Worm (Caenorhabditis elegans) whole organism, early embryonic: ENCODE measurements around the gene K02E11.6.

Experiments used
- B0310.2 ChIP-seq: sonication (generic microtip); optimal IDR thresholded peaks from 2 replicates; lab custom pipeline; 2016; ENCODE audit warnings: mild to moderate bottlenecking, missing genetic modification characterization, missing compliant biosample characterization
- F13C5.2 ChIP-seq: sonication (generic microtip); optimal IDR thresholded peaks from 2 replicates; lab custom pipeline; 2017; ENCODE audit warnings: mild to moderate bottlenecking, missing genetic modification characterization, inconsistent platforms, missing compliant biosample characterization
- aly-1 ChIP-seq: sonication (generic microtip); optimal IDR thresholded peaks from 2 replicates; lab custom pipeline; 2016; ENCODE audit warnings: missing genetic modification characterization, missing compliant biosample characterization
- ama-1 ChIP-seq: fragments of 150-350 bp; optimal IDR thresholded peaks from 2 replicates; lab custom pipeline; 2014
- ceh-13 ChIP-seq: fragments of 200-800 bp; sonication (Bioruptor generic); optimal IDR thresholded peaks from 2 replicates; lab custom pipeline; 2018; ENCODE audit warnings: mild to moderate bottlenecking, missing genetic modification characterization, missing compliant biosample characterization
- ceh-36 ChIP-seq: sonication (generic microtip); optimal IDR thresholded peaks from 2 replicates; lab custom pipeline; 2016; ENCODE audit warnings: missing genetic modification characterization, inconsistent platforms, missing compliant biosample characterization
- ets-7 ChIP-seq: sonication (generic microtip); optimal IDR thresholded peaks from 2 replicates; lab custom pipeline; 2016; ENCODE audit warnings: missing genotype, missing genetic modification characterization, missing compliant biosample characterization
- flt-1 ChIP-seq: fragments of 200-800 bp; sonication (Bioruptor generic); IDR thresholded peaks from 2 replicates; pipeline ENCODE4 v1.3.6; 2022; ENCODE audit warnings: missing genetic modification characterization, missing compliant biosample characterization
- hmbx-1 ChIP-seq: sonication (generic microtip); optimal IDR thresholded peaks from 2 replicates; lab custom pipeline; 2016; ENCODE audit warnings: mild to moderate bottlenecking, missing genetic modification characterization, missing compliant biosample characterization
- hmg-4 ChIP-seq: fragments of 200-800 bp; sonication (Bioruptor generic); optimal IDR thresholded peaks from 2 replicates; lab custom pipeline; 2018; ENCODE audit warnings: mild to moderate bottlenecking, missing genetic modification characterization, missing compliant biosample characterization
- hnd-1 ChIP-seq: sonication (generic microtip); optimal IDR thresholded peaks from 2 replicates; lab custom pipeline; 2016; ENCODE audit warnings: missing genetic modification characterization, missing compliant biosample characterization
- pes-1 ChIP-seq: fragments of 200-800 bp; sonication (Bioruptor generic); IDR thresholded peaks from 2 replicates; pipeline ENCODE4 v1.3.6; 2022; ENCODE audit warnings: missing genetic modification reagents, missing genetic modification characterization, missing compliant biosample characterization
- scrt-1 ChIP-seq: fragments of 200-800 bp; sonication (Bioruptor generic); IDR thresholded peaks from 2 replicates; pipeline ENCODE4 v1.3.6; 2022; ENCODE audit warnings: missing genetic modification characterization, missing compliant biosample characterization
- sea-1 ChIP-seq: fragments of 200-800 bp; sonication (Bioruptor generic); conservative IDR thresholded peaks from 2 replicates; pipeline ENCODE4 v1.3.6; 2022; ENCODE audit warnings: missing genetic modification characterization, missing compliant biosample characterization
- tbx-11 ChIP-seq: fragments of 200-800 bp; sonication (Bioruptor generic); IDR thresholded peaks from 2 replicates; pipeline ENCODE4 v1.3.6; 2022; ENCODE audit warnings: missing genetic modification characterization, missing compliant biosample characterization
- tbx-37 ChIP-seq: fragments of 200-800 bp; sonication (Bioruptor generic); conservative IDR thresholded peaks from 2 replicates; pipeline ENCODE4 v1.3.6; 2022; ENCODE audit warnings: missing genetic modification reagents, missing genetic modification characterization, missing compliant biosample characterization
- tra-4 ChIP-seq: sonication (generic microtip); optimal IDR thresholded peaks from 2 replicates; lab custom pipeline; 2017; ENCODE audit warnings: missing genetic modification characterization, missing compliant biosample characterization

K02E11.6 gene

ce11 chrV:14230788-14231583, 17.6 kb upstream of the K02E11.6 start:
- no peak for TF ChIP-seq flt-1 (GFP tag; lab: Robert Waterston, UW)
- TF ChIP-seq hmg-4 (GFP tag; lab: Kevin White, UChicago) = no peak
- TF ChIP-seq tbx-11 (GFP tag; lab: Robert Waterston, UW) = no peak
- TF ChIP-seq ceh-13 (GFP tag; lab: Kevin White, UChicago) = no peak
- no peak for TF ChIP-seq B0310.2 (tag; lab: Kevin White, UChicago)
- TF ChIP-seq tra-4 (tag; lab: Kevin White, UChicago) = no peak
- TF ChIP-seq pes-1 (GFP tag; lab: Robert Waterston, UW) = no peak
- no peak for TF ChIP-seq F13C5.2 (tag; lab: Kevin White, UChicago)
- no peak for TF ChIP-seq scrt-1 (GFP tag; lab: Robert Waterston, UW)
- TF ChIP-seq hnd-1 = no peak
- no peak for TF ChIP-seq aly-1
- TF ChIP-seq hmbx-1 = no peak
- TF ChIP-seq ama-1 (lab: Kevin White, UChicago) = no peak
- no peak for TF ChIP-seq tbx-37

DNA sequence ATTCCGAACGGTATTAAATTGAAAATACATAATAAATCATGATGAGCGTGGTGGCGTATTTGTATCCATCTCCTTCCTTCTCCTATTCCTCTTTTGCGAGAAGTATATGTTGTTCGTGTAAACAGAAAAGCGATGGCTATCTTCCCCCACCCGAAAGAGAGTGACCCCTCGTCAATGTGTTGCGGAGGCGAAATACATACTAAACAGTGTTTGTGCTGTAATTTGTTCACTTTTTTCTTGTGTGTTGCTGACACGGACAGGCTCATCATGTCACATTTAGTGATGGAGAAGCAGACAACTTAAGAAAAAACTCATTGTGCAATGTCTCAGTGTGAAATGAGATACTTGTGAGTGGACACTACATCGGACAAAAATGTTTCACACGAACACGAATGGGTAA, 16.9 kb upstream of the K02E11.6 start:
- TF ChIP-seq hmbx-1 (no peak), ceh-13 (GFP tag; lab: Kevin White, UChicago) (no peak), aly-1 (no peak), sea-1 (no peak), pes-1 (GFP tag; lab: Robert Waterston, UW) (no peak), hmg-4 (GFP tag; lab: Kevin White, UChicago) (no peak), flt-1 (GFP tag; lab: Robert Waterston, UW) (no peak), hnd-1 (no peak), tbx-11 (GFP tag; lab: Robert Waterston, UW) (no peak)

DNA sequence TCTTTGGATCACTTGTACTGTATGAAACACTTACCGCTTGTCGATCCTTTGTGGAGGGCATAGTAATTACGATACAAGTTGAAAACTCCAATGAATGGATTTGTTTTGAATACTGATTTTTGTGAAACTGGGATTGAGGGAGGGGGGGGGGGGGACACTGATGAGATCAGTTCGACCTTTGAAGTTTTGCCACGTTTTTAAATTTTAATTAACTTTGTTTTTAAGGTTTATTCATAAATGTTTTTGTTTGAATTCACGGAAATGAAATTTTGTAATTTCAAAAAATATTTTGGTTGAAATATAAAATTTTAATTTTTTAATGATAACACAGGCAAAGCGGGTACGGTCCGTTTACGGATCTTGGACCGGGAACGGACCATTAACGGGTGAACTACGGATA, 12.7 kb upstream of the K02E11.6 start, which contains the start of gene ent-3:
TSS of gene ent-3 (minus strand) at position 101 of the 400 bp plus-strand sequence.
- no peak for TF ChIP-seq scrt-1 (GFP tag; lab: Robert Waterston, UW)

DNA sequence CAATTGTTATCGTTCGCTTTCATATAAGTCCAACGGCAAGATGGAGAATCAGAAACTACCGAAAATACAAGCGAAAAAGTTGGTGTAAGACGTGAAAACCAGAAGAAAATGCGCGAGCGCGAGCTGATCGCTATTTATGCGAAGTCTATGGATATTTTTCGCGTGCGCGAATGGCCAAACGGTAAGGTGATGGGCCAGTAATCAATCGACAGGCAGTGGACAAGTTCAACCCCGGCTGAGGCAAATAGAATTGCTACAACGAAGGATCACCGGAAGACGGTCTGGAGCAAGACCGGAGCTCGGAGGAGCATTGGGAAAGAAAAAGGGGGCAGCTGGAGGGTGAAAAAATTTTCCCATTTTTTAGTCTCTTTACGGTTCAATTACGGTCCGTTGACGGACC, 11.2 kb upstream of the K02E11.6 start:
- peak; percentile 32; the same call in 1 of the 2 replicates for TF ChIP-seq tbx-37
- TF ChIP-seq flt-1 (GFP tag; lab: Robert Waterston, UW) = 0 out of 2 replicates have a peak, but pooled peaks have one; percentile 42
- TF ChIP-seq scrt-1 (GFP tag; lab: Robert Waterston, UW) = 0 out of 2 replicates have a peak, but pooled peaks have one; percentile 21
- 0 out of 2 replicates have a peak, but pooled peaks have one; percentile 25 for TF ChIP-seq sea-1
- TF ChIP-seq pes-1 (GFP tag; lab: Robert Waterston, UW) = peak; percentile 65

DNA sequence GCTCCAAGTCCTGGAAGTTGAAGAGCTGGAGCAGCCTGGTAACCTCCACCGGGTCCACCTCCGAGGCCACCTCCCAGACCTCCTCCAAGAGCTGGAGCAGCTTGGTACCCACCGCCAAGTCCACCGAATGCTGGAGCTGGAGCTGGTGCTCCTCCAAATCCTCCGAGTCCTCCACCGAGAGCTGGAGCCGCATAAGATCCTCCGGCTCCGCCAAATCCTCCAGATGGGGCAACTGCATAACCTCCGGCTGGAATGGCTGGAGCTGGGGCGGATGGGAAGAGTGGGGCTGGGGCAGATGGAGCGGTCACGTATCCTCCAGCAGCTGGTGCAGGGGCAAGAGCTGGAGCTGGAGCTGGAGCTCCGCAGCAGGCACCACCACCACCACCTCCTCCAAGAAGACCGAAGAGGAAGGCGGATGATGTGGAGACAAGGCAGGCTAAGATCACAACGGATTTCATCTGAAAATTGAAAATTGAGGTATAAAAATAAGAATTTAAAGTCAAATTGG, 7.9 kb upstream of the K02E11.6 start, which contains the start of gene K02E11.10:
TSS of gene K02E11.10 (minus strand) at position 458 of the 508 bp plus-strand sequence.
- TF ChIP-seq flt-1 (GFP tag; lab: Robert Waterston, UW) (no peak), ceh-36 (tag; lab: Kevin White, UChicago) (no peak), sea-1 (no peak), tra-4 (tag; lab: Kevin White, UChicago) (no peak), hmbx-1 (no peak), hmg-4 (GFP tag; lab: Kevin White, UChicago) (no peak), ceh-13 (GFP tag; lab: Kevin White, UChicago) (no peak), F13C5.2 (tag; lab: Kevin White, UChicago) (no peak), ets-7 (no peak), tbx-37 (no peak), B0310.2 (tag; lab: Kevin White, UChicago) (no peak), scrt-1 (GFP tag; lab: Robert Waterston, UW) (no peak), aly-1 (no peak), ama-1 (lab: Kevin White, UChicago) (no peak), tbx-11 (GFP tag; lab: Robert Waterston, UW) (no peak)

ce11 chrV:14243904-14244303, 4.7 kb upstream of the K02E11.6 start, which contains the start of gene sre-7:
Gene sre-7, plus strand, starts transcription at chrV:14244204.
- no peak for TF ChIP-seq B0310.2 (tag; lab: Kevin White, UChicago)
- TF ChIP-seq scrt-1 (GFP tag; lab: Robert Waterston, UW) = no peak
- TF ChIP-seq hmbx-1 = no peak
- no peak for TF ChIP-seq pes-1 (GFP tag; lab: Robert Waterston, UW)
- TF ChIP-seq tbx-37 = no peak
- no peak for TF ChIP-seq F13C5.2 (tag; lab: Kevin White, UChicago)
- TF ChIP-seq sea-1 = no peak
- no peak for TF ChIP-seq hnd-1
- TF ChIP-seq aly-1 = no peak
- no peak for TF ChIP-seq hmg-4 (GFP tag; lab: Kevin White, UChicago)
- no peak for TF ChIP-seq tra-4 (tag; lab: Kevin White, UChicago)
- TF ChIP-seq flt-1 (GFP tag; lab: Robert Waterston, UW) = no peak
- no peak for TF ChIP-seq ets-7
- TF ChIP-seq ceh-13 (GFP tag; lab: Kevin White, UChicago) = no peak
- TF ChIP-seq ama-1 (lab: Kevin White, UChicago) = no peak
- TF ChIP-seq ceh-36 (tag; lab: Kevin White, UChicago) = no peak
- no peak for TF ChIP-seq tbx-11 (GFP tag; lab: Robert Waterston, UW)

DNA sequence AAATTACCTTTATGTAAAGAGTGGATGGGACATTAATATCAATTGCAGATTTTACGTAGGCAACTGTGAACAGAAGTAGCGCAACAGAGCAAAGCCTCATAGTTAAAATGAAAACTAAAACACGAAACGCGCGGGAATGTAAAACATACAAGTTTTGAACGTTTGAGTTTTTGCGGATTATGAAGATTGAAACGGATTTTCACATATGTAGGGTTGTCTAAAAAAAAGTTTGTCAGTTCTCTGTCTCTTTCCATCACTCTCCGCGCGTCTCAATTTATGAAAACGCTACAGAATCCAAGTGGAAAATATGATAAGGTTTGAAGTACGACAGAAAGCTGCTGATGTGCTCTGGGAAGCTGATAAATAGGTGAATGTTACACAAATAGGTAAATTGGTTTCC, 1.8 kb upstream of the K02E11.6 start, which contains the start of gene K02E11.3:
TSS of gene K02E11.3 (minus strand) at position 101 of the 400 bp plus-strand sequence.
- no peak for TF ChIP-seq pes-1 (GFP tag; lab: Robert Waterston, UW)

DNA sequence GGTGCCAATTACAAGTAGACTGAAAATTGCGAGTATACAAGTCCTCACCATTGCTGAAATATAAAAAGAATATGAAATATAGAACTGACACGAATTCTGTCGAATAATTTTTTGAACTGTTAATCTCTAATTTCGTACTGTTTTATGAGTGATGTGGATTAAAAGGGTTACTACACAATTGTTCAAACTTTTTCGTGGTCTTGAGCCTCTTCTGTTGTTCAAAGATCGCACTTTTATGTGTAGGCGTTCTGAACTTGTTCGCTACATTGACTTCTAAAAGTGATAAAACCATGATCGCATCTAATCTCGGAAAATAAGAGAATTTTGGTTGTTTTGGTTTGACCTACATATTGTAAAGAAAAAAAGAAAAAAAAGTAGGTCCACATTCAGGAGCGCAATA, 577 bp upstream of the K02E11.6 start, which contains the start of gene K02E11.4:
TSS of gene K02E11.4 (minus strand) at position 101 of the 400 bp plus-strand sequence.
- TF ChIP-seq sea-1 (no peak), B0310.2 (tag; lab: Kevin White, UChicago) (no peak), tra-4 (tag; lab: Kevin White, UChicago) (no peak), ama-1 (lab: Kevin White, UChicago) (no peak), ceh-36 (tag; lab: Kevin White, UChicago) (no peak), hnd-1 (no peak), ceh-13 (GFP tag; lab: Kevin White, UChicago) (no peak), scrt-1 (GFP tag; lab: Robert Waterston, UW) (no peak), ets-7 (no peak)
